Worm (Caenorhabditis elegans): ENCODE measurements around the gene K06A9.1.

- TF ChIP-seq ceh-30 (tag; optimal IDR thresholded peaks at IDR 0.05) (no peak), lim-6 (tag; optimal IDR thresholded peaks at IDR 0.05) (no peak), elt-2 (tag; optimal IDR thresholded peaks at IDR 0.05) (no peak), fkh-6 (tag; optimal IDR thresholded peaks at IDR 0.05) (no peak), fkh-10 (GFP tag; optimal IDR thresholded peaks at IDR 0.05) (no peak), dve-1 (tag; optimal IDR thresholded peaks at IDR 0.05) (no peak), ceh-9 (tag; optimal IDR thresholded peaks at IDR 0.05) (no peak), ceh-6 (GFP tag; optimal IDR thresholded peaks at IDR 0.05) (no peak), pha-2 (tag; optimal IDR thresholded peaks at IDR 0.05) (no peak), pqm-1 (tag; optimal IDR thresholded peaks at IDR 0.05) (no peak)
These were observed 9.6 kb downstream of the K06A9.1 start for ce11 chrX:1556917-1557316.
